Worm (Caenorhabditis elegans) whole organism, L4 larva: ENCODE results near the gene Y75B8A.28.
A peak's percentile ranks its signal among the peaks of the same experiment; 100 is the strongest.

Experiments
- F26F4.8 ChIP-seq: fragments of 200-800 bp; sonication (Bioruptor generic); conservative IDR thresholded peaks from 2 replicates; pipeline ENCODE4 v1.3.6; 2022; ENCODE audit warnings: missing genetic modification characterization, missing compliant biosample characterization
- F37D6.2 ChIP-seq: sonication (generic microtip); optimal IDR thresholded peaks from 2 replicates; lab custom pipeline; 2016; ENCODE audit warnings: mild to moderate bottlenecking, missing genetic modification characterization, missing compliant biosample characterization
- F49E8.2 ChIP-seq: sonication (generic microtip); optimal IDR thresholded peaks from 2 replicates; lab custom pipeline; 2016; ENCODE audit warnings: missing compliant biosample characterization, mild to moderate bottlenecking, missing genetic modification characterization, borderline replicate concordance
- T20F7.1 ChIP-seq: fragments of 200-800 bp; sonication (Bioruptor generic); optimal IDR thresholded peaks from 2 replicates; lab custom pipeline; 2018; ENCODE audit warnings: mild to moderate bottlenecking, missing genetic modification characterization, missing compliant biosample characterization
- Y48G9A.11 ChIP-seq: fragments of 200-800 bp; sonication (Bioruptor generic); IDR thresholded peaks from 2 replicates; pipeline ENCODE4 v1.3.6; 2022; ENCODE audit warnings: missing genetic modification reagents, missing genetic modification characterization, missing compliant biosample characterization
- ZK337.2 ChIP-seq: fragments of 200-800 bp; sonication (Bioruptor generic); IDR thresholded peaks from 2 replicates; pipeline ENCODE4 v1.3.6; 2022; ENCODE audit warnings: missing genetic modification reagents, missing genetic modification characterization, missing compliant biosample characterization
- aly-2 ChIP-seq: sonication (generic microtip); optimal IDR thresholded peaks from 2 replicates; lab custom pipeline; 2018; ENCODE audit warnings: missing biosample characterization, missing genetic modification characterization
- attf-4 ChIP-seq: sonication (generic microtip); optimal IDR thresholded peaks from 3 replicates; lab custom pipeline; 2017; ENCODE audit warnings: missing biosample characterization, missing genetic modification characterization
- ceh-20 ChIP-seq: fragments of 200-800 bp; sonication (Bioruptor generic); IDR thresholded peaks from 2 replicates; pipeline ENCODE4 v1.3.6; 2022; ENCODE audit warnings: missing genetic modification reagents, missing genetic modification characterization, missing compliant biosample characterization
- ceh-28 ChIP-seq: fragments of 150-350 bp; optimal IDR thresholded peaks from 2 replicates; lab custom pipeline; 2014; ENCODE audit warnings: missing biosample characterization, missing genetic modification reagents, missing genetic modification characterization
- ceh-32 ChIP-seq: sonication (generic microtip); optimal IDR thresholded peaks from 2 replicates; lab custom pipeline; 2016; ENCODE audit warnings: mild to moderate bottlenecking, missing genetic modification characterization, missing compliant biosample characterization; ENCODE audit not compliant: poor library complexity
- ceh-62 ChIP-seq: sonication (generic microtip); optimal IDR thresholded peaks from 2 replicates; lab custom pipeline; 2017; ENCODE audit warnings: missing biosample characterization, missing genetic modification characterization
- ces-1 ChIP-seq: fragments of 150-350 bp; sonication (generic microtip); optimal IDR thresholded peaks from 4 replicates; lab custom pipeline; 2014; ENCODE audit warnings: missing biosample characterization, missing genetic modification reagents, missing genetic modification characterization
- ctbp-1 ChIP-seq: fragments of 200-800 bp; sonication (Bioruptor generic); IDR thresholded peaks from 2 replicates; pipeline ENCODE4 v1.3.6; 2022; ENCODE audit warnings: missing genetic modification reagents, missing genetic modification characterization, missing compliant biosample characterization
- daf-16 ChIP-seq, 3 experiments: sonication (generic microtip); optimal IDR thresholded peaks; 2 replicates each; lab custom pipeline; 2016 to 2017; ENCODE audit warnings: missing genetic modification characterization in 3 of 3, missing genetic modification reagents in 3 of 3, mild to moderate bottlenecking in 2 of 3, missing compliant biosample characterization in 2 of 3, missing biosample characterization in 1 of 3, moderate library complexity in 1 of 3
- daf-19 ChIP-seq: fragments of 200-800 bp; sonication (Bioruptor generic); conservative IDR thresholded peaks from 2 replicates; pipeline ENCODE4 v1.3.6; 2022; ENCODE audit warnings: missing genetic modification characterization, missing compliant biosample characterization
- dmd-8 ChIP-seq: fragments of 200-800 bp; sonication (Bioruptor generic); IDR thresholded peaks from 2 replicates; pipeline ENCODE4 v1.3.6; 2022; ENCODE audit warnings: missing genetic modification characterization, missing compliant biosample characterization
- dpl-1 ChIP-seq: fragments of 150-350 bp; optimal IDR thresholded peaks from 2 replicates; lab custom pipeline; 2014; ENCODE audit warnings: missing biosample characterization, missing genetic modification reagents, missing genetic modification characterization
- egl-27 ChIP-seq: sonication (generic microtip); optimal IDR thresholded peaks from 3 replicates; lab custom pipeline; 2017; ENCODE audit warnings: missing biosample characterization, missing genetic modification reagents, missing genetic modification characterization
- fkh-10 ChIP-seq: fragments of 150-350 bp; optimal IDR thresholded peaks from 2 replicates; lab custom pipeline; 2014; ENCODE audit warnings: missing biosample characterization, missing genetic modification reagents, missing genetic modification characterization
- fos-1 ChIP-seq: fragments of 150-350 bp; optimal IDR thresholded peaks from 2 replicates; lab custom pipeline; 2014; ENCODE audit warnings: missing biosample characterization, missing genetic modification characterization
- gei-8 ChIP-seq: fragments of 200-800 bp; sonication (Bioruptor generic); optimal IDR thresholded peaks from 2 replicates; lab custom pipeline; 2018; ENCODE audit warnings: mild to moderate bottlenecking, missing genetic modification characterization, missing compliant biosample characterization
- hif-1 ChIP-seq, 2 experiments: sonication (generic microtip); optimal IDR thresholded peaks; 2 replicates each; lab custom pipeline; 2016 to 2017; ENCODE audit warnings: missing compliant biosample characterization in 2 of 2, missing genetic modification characterization in 2 of 2, missing genetic modification reagents in 2 of 2, missing genotype in 2 of 2, mild to moderate bottlenecking in 1 of 2
- hlh-30 ChIP-seq: sonication (generic microtip); optimal IDR thresholded peaks from 2 replicates; lab custom pipeline; 2017; ENCODE audit warnings: antibody characterized with exemption, mild to moderate bottlenecking, missing genetic modification characterization, missing compliant biosample characterization; ENCODE audit not compliant: insufficient read depth
- lim-7 ChIP-seq: fragments of 200-800 bp; sonication (Bioruptor generic); IDR thresholded peaks from 2 replicates; pipeline ENCODE4 v1.3.6; 2022; ENCODE audit warnings: missing genetic modification characterization, missing compliant biosample characterization
- lin-1 ChIP-seq: fragments of 200-800 bp; sonication (Bioruptor generic); IDR thresholded peaks from 2 replicates; pipeline ENCODE4 v1.3.6; 2022; ENCODE audit warnings: missing genetic modification reagents, missing genetic modification characterization, missing compliant biosample characterization
- lin-13 ChIP-seq: fragments of 150-350 bp; optimal IDR thresholded peaks from 2 replicates; lab custom pipeline; 2014; ENCODE audit warnings: missing biosample characterization, missing genetic modification reagents, missing genetic modification characterization
- lin-15B ChIP-seq: fragments of 150-350 bp; sonication (generic microtip); optimal IDR thresholded peaks from 3 replicates; lab custom pipeline; 2014; ENCODE audit warnings: missing biosample characterization, missing genetic modification characterization
- lin-39 ChIP-seq: fragments of 150-350 bp; optimal IDR thresholded peaks from 2 replicates; lab custom pipeline; 2014; ENCODE audit warnings: missing biosample characterization, missing genetic modification reagents, missing genetic modification characterization
- lir-3 ChIP-seq: sonication (generic microtip); optimal IDR thresholded peaks from 2 replicates; lab custom pipeline; 2016; ENCODE audit warnings: mild to moderate bottlenecking, missing genetic modification characterization, missing compliant biosample characterization
- mdt-29 ChIP-seq: fragments of 200-800 bp; sonication (Bioruptor generic); IDR thresholded peaks from 2 replicates; pipeline ENCODE4 v1.3.6; 2022; ENCODE audit warnings: missing genetic modification reagents, missing genetic modification characterization, missing compliant biosample characterization
- nhr-102 ChIP-seq: sonication (generic microtip); optimal IDR thresholded peaks from 2 replicates; lab custom pipeline; 2016; ENCODE audit warnings: mild to moderate bottlenecking, missing genetic modification characterization, moderate library complexity, missing compliant biosample characterization
- nhr-25 ChIP-seq: sonication (generic microtip); optimal IDR thresholded peaks from 2 replicates; lab custom pipeline; 2017; ENCODE audit warnings: missing genetic modification characterization, mild to moderate bottlenecking, missing compliant biosample characterization, antibody characterized with exemption, moderate library complexity, borderline replicate concordance; ENCODE audit not compliant: insufficient read depth
- nhr-41 ChIP-seq: fragments of 200-800 bp; sonication (Bioruptor generic); IDR thresholded peaks from 2 replicates; pipeline ENCODE4 v1.3.6; 2022; ENCODE audit warnings: missing genetic modification reagents, missing genetic modification characterization, missing compliant biosample characterization
- nhr-48 ChIP-seq: sonication (generic microtip); optimal IDR thresholded peaks from 2 replicates; lab custom pipeline; 2016; ENCODE audit warnings: mild to moderate bottlenecking, missing genetic modification characterization, missing compliant biosample characterization
- nhr-77 ChIP-seq: fragments of 150-350 bp; optimal IDR thresholded peaks from 2 replicates; lab custom pipeline; 2014; ENCODE audit warnings: missing biosample characterization, missing genetic modification characterization
- php-3 ChIP-seq: fragments of 200-800 bp; sonication (Bioruptor generic); IDR thresholded peaks from 2 replicates; pipeline ENCODE4 v1.3.6; 2022; ENCODE audit warnings: missing genetic modification reagents, missing genetic modification characterization, missing compliant biosample characterization
- saeg-2 ChIP-seq: fragments of 200-800 bp; sonication (Bioruptor generic); IDR thresholded peaks from 2 replicates; pipeline ENCODE4 v1.3.6; 2022; ENCODE audit warnings: missing genetic modification reagents, missing genetic modification characterization, missing compliant biosample characterization
- skn-1 ChIP-seq: fragments of 150-350 bp; optimal IDR thresholded peaks from 2 replicates; lab custom pipeline; 2014; ENCODE audit warnings: missing biosample characterization, missing genetic modification characterization
- snpc-1.2 ChIP-seq: fragments of 200-800 bp; sonication (Bioruptor generic); IDR thresholded peaks from 2 replicates; pipeline ENCODE4 v1.3.6; 2022; ENCODE audit warnings: missing genetic modification reagents, missing genetic modification characterization, missing compliant biosample characterization
- tag-97 ChIP-seq: fragments of 200-800 bp; sonication (Bioruptor generic); IDR thresholded peaks from 2 replicates; pipeline ENCODE4 v1.3.6; 2022; ENCODE audit warnings: missing genetic modification characterization, missing compliant biosample characterization
- unc-130 ChIP-seq: sonication (generic microtip); optimal IDR thresholded peaks from 2 replicates; lab custom pipeline; 2016; ENCODE audit warnings: missing genetic modification reagents, missing genetic modification characterization, missing compliant biosample characterization
- unc-39 ChIP-seq: sonication (generic microtip); optimal IDR thresholded peaks from 2 replicates; lab custom pipeline; 2017; ENCODE audit warnings: missing biosample characterization, missing genetic modification characterization
- unc-62 ChIP-seq, 3 experiments: fragments of 150-350 bp in 1 of 3; sonication (generic microtip); optimal IDR thresholded peaks in 2 of 3; peaks in 1 of 3; 1 replicate in 1 of 3; 2 replicates in 2 of 3; lab custom pipeline; 2014 to 2017; ENCODE audit warnings: missing biosample characterization in 3 of 3, missing genetic modification characterization in 3 of 3, missing genetic modification reagents in 3 of 3, missing genotype in 1 of 3
- vab-7 ChIP-seq: fragments of 200-800 bp; sonication (Bioruptor generic); IDR thresholded peaks from 2 replicates; pipeline ENCODE4 v1.3.6; 2022; ENCODE audit warnings: missing genetic modification reagents, missing genetic modification characterization, missing compliant biosample characterization
- zag-1 ChIP-seq: fragments of 150-350 bp; optimal IDR thresholded peaks from 2 replicates; lab custom pipeline; 2014; ENCODE audit warnings: missing biosample characterization, missing genetic modification characterization
- zfp-3 ChIP-seq: fragments of 200-800 bp; sonication (Bioruptor generic); conservative IDR thresholded peaks from 2 replicates; pipeline ENCODE4 v1.3.6; 2022; ENCODE audit warnings: missing genetic modification reagents, missing genetic modification characterization, missing compliant biosample characterization
- zip-11 ChIP-seq: fragments of 200-800 bp; sonication (Bioruptor generic); IDR thresholded peaks from 2 replicates; pipeline ENCODE4 v1.3.6; 2022; ENCODE audit warnings: missing genetic modification characterization, missing compliant biosample characterization
- zip-2 ChIP-seq: fragments of 150-350 bp; optimal IDR thresholded peaks from 2 replicates; lab custom pipeline; 2014; ENCODE audit warnings: missing biosample characterization, missing genetic modification characterization
- ztf-11 ChIP-seq: fragments of 150-350 bp; optimal IDR thresholded peaks from 2 replicates; lab custom pipeline; 2014; ENCODE audit warnings: missing biosample characterization, missing genetic modification characterization
- ztf-7 ChIP-seq: fragments of 150-350 bp; optimal IDR thresholded peaks from 2 replicates; lab custom pipeline; 2014; ENCODE audit warnings: missing biosample characterization, missing genetic modification characterization

The Y75B8A.28 gene

DNA sequence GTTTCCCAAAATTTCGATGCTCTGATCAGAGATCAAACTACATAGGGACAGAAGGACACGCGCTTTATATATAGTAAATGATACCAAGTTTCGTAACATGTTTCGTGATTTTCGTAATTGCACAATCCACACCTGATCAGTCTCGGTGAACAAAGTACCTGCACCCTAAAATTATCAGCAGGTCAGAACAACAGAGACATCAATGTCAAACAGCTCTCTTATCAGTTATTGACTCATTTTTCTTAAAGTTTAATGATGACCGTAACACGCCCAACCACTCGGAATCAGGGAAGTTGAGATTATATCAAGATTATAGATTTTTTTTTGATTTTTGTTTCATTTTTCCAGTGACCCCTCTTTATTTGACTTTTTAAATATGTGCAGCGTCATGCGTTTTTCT lies 1.4 kb upstream of the Y75B8A.28 start (continued):
- TF ChIP-seq lin-15B (tag; lab: Kevin White, UChicago), result no peak
- TF ChIP-seq nhr-77 (tag; lab: Kevin White, UChicago), result no peak
- TF ChIP-seq ces-1 (GFP tag; lab: Kevin White, UChicago), result no peak
- TF ChIP-seq unc-39, result no peak
- no peak for TF ChIP-seq zfp-3
- TF ChIP-seq lim-7 (GFP tag; lab: Robert Waterston, UW), result no peak
- TF ChIP-seq attf-4 (tag; lab: Kevin White, UChicago), result no peak
- TF ChIP-seq lin-13 (GFP tag; lab: Kevin White, UChicago), result peak; percentile 38
- TF ChIP-seq daf-16 (GFP tag; optimal IDR thresholded peaks at IDR 0.05; lab: Kevin White, UChicago), result no peak
- peak; percentile 88 for TF ChIP-seq daf-16 (tag; optimal IDR thresholded peaks at IDR 0.05; lab: Kevin White, UChicago)
- TF ChIP-seq Y48G9A.11 (GFP tag; lab: Robert Waterston, UW), result no peak
- no peak for TF ChIP-seq hif-1 (tag; optimal IDR thresholded peaks at IDR 0.05; lab: Kevin White, UChicago)
- no peak for TF ChIP-seq zag-1 (tag; lab: Kevin White, UChicago)
- TF ChIP-seq fkh-10 (GFP tag; lab: Kevin White, UChicago), result no peak
- no peak for TF ChIP-seq dpl-1
- TF ChIP-seq ztf-11 (tag; lab: Kevin White, UChicago), result no peak
- TF ChIP-seq php-3, result peak; percentile 88
- TF ChIP-seq zip-11 (GFP tag; lab: Robert Waterston, UW), result no peak
- no peak for TF ChIP-seq ztf-7 (tag; lab: Kevin White, UChicago)
- no peak for TF ChIP-seq vab-7 (GFP tag; lab: Robert Waterston, UW)
- TF ChIP-seq nhr-102 (tag; lab: Kevin White, UChicago), result no peak
- no peak for TF ChIP-seq ceh-20
- no peak for TF ChIP-seq fos-1 (tag; lab: Kevin White, UChicago)
- TF ChIP-seq ceh-28 (tag; lab: Kevin White, UChicago), result no peak
- TF ChIP-seq lin-1 (GFP tag; lab: Robert Waterston, UW), result peak; percentile 87
- TF ChIP-seq egl-27 (tag; lab: Kevin White, UChicago), result no peak
- TF ChIP-seq tag-97, result no peak
- no peak for TF ChIP-seq skn-1
- TF ChIP-seq ceh-62, result no peak
- peak in 1 of 2 experiments; percentile 90 for TF ChIP-seq unc-62 (GFP tag; optimal IDR thresholded peaks at IDR 0.05 in 1 of 2; lab: Kevin White, UChicago)
- TF ChIP-seq unc-62 (tag; optimal IDR thresholded peaks at IDR 0.05; lab: Kevin White, UChicago), result no peak
- TF ChIP-seq gei-8 (GFP tag; lab: Kevin White, UChicago), result no peak
- TF ChIP-seq hlh-30, result peak; percentile 49
- no peak for TF ChIP-seq T20F7.1 (GFP tag; lab: Kevin White, UChicago)
- TF ChIP-seq snpc-1.2, result no peak
- no peak for TF ChIP-seq ctbp-1 (GFP tag; lab: Robert Waterston, UW)
- no peak for TF ChIP-seq F49E8.2 (tag; lab: Kevin White, UChicago)
- TF ChIP-seq nhr-41, result peak; percentile 92
- no peak for TF ChIP-seq daf-19 (GFP tag; lab: Robert Waterston, UW)
- TF ChIP-seq zip-2 (tag; lab: Kevin White, UChicago), result no peak
- TF ChIP-seq saeg-2 (GFP tag; lab: Robert Waterston, UW), result no peak
- no peak for TF ChIP-seq F37D6.2 (tag; lab: Kevin White, UChicago)
- no peak for TF ChIP-seq dmd-8
- TF ChIP-seq mdt-29 (GFP tag; lab: Robert Waterston, UW), result no peak
- TF ChIP-seq nhr-48, result no peak
- no peak for TF ChIP-seq aly-2 (tag; lab: Kevin White, UChicago)
- no peak for TF ChIP-seq lir-3 (tag; lab: Kevin White, UChicago)
- TF ChIP-seq ZK337.2 (GFP tag; lab: Robert Waterston, UW), result no peak
- no peak for TF ChIP-seq ceh-32 (tag; lab: Kevin White, UChicago)
- no peak for TF ChIP-seq nhr-25 (tag; lab: Kevin White, UChicago)
- TF ChIP-seq unc-130 (GFP tag; lab: Kevin White, UChicago), result no peak
- TF ChIP-seq lin-39, result no peak
- no peak for TF ChIP-seq F26F4.8 (GFP tag; lab: Robert Waterston, UW)
